Worm (Caenorhabditis elegans): Measurements from ENCODE around the gene nduv-3.

ce11 chrIV:2642054-2642453 is 944 bp downstream of the nduv-3 start:
- TF ChIP-seq flt-1 (GFP tag; IDR thresholded peaks at IDR 0.05) (no peak), tab-1 (GFP tag; IDR thresholded peaks at IDR 0.05) (no peak), cog-1 (tag; optimal IDR thresholded peaks at IDR 0.05) (no peak), klf-2 (GFP tag; conservative IDR thresholded peaks at IDR 0.05) (no peak), ztf-29 (GFP tag; IDR thresholded peaks at IDR 0.05) (no peak), med-1 (GFP tag; optimal IDR thresholded peaks at IDR 0.05; ENCODE audit: insufficient read depth) (no peak), ztf-23 (GFP tag; IDR thresholded peaks at IDR 0.05) (no peak), ref-1 (GFP tag; conservative IDR thresholded peaks at IDR 0.05) (no peak), T22C8.4 (GFP tag; IDR thresholded peaks at IDR 0.05) (no peak)

All from whole organism, midembryonic.